Fruit fly (Drosophila melanogaster): ENCODE results near the gene nrv1.

The nrv1 gene

dm6 chr2L:6833661-6834073 is 47.0 kb upstream of the nrv1 start (continued):
- TF ChIP-seq sna (GFP tag; IDR thresholded peaks at IDR 0.05; ENCODE audit: partially characterized antibody) (peak; percentile 38; the same call in 1 of the 2 replicates), scrt (GFP tag; optimal IDR thresholded peaks at IDR 0.05) (no peak), C15 (GFP tag; IDR thresholded peaks at IDR 0.05) (no peak), grn (GFP tag; optimal IDR thresholded peaks at IDR 0.05) (peak; percentile 87), Jarid2 (GFP tag; optimal IDR thresholded peaks at IDR 0.05) (peak; percentile 63), CG8924 (tag; optimal IDR thresholded peaks at IDR 0.05) (peak; percentile 20), CoRest (tag; optimal IDR thresholded peaks at IDR 0.05) (peak; percentile 47), sens (GFP tag) (no peak), CG17829 (tag; optimal IDR thresholded peaks at IDR 0.05) (peak; percentile 1), jumu (GFP tag; optimal IDR thresholded peaks at IDR 0.05) (no peak), Kr (GFP tag; optimal IDR thresholded peaks at IDR 0.05) (no peak), Ets97D (GFP tag; optimal IDR thresholded peaks at IDR 0.05) (peak; percentile 65), stc (GFP tag; IDR thresholded peaks at IDR 0.05) (peak; percentile 52; the same call in 1 of the 2 replicates), CG13123 (GFP tag; optimal IDR thresholded peaks at IDR 0.05) (no peak), CG1603 (tag; optimal IDR thresholded peaks at IDR 0.05) (peak; percentile 19), Nf-YC (tag; optimal IDR thresholded peaks at IDR 0.05) (peak; percentile 99), NfI (GFP tag; optimal IDR thresholded peaks at IDR 0.05) (peak; percentile 17), crol (GFP tag; IDR thresholded peaks at IDR 0.05) (peak; percentile 58), oc (tag; optimal IDR thresholded peaks at IDR 0.05) (peak; percentile 61), MTF-1 (GFP tag; optimal IDR thresholded peaks at IDR 0.05; ENCODE audit: borderline replicate concordance) (peak; percentile 14), Fer2 (tag; optimal IDR thresholded peaks at IDR 0.05) (no peak), CG16779 (GFP tag; IDR thresholded peaks at IDR 0.05) (no peak), CG4328 (GFP tag; optimal IDR thresholded peaks at IDR 0.05) (peak; percentile 7), chif (GFP tag; optimal IDR thresholded peaks at IDR 0.05) (no peak), ara (GFP tag; IDR thresholded peaks at IDR 0.05) (no peak), Opbp (GFP tag; IDR thresholded peaks at IDR 0.05; ENCODE audit: partially characterized antibody) (no peak), phol (tag; optimal IDR thresholded peaks at IDR 0.05) (peak; percentile 5), MESR4 (GFP tag; optimal IDR thresholded peaks at IDR 0.05) (no peak), CG3065 (GFP tag; optimal IDR thresholded peaks at IDR 0.05) (no peak), CG15073 (GFP tag; optimal IDR thresholded peaks at IDR 0.05) (no peak), CG1602 (GFP tag; optimal IDR thresholded peaks at IDR 0.05) (no peak), kni (GFP tag; optimal IDR thresholded peaks at IDR 0.05) (peak; percentile 37), CG1832 (GFP tag; optimal IDR thresholded peaks at IDR 0.05) (peak; percentile 86), psq (GFP tag; optimal IDR thresholded peaks at IDR 0.05) (no peak), her (GFP tag; optimal IDR thresholded peaks at IDR 0.05) (no peak), CG4707 (GFP tag; optimal IDR thresholded peaks at IDR 0.05) (no peak), nmo (GFP tag; optimal IDR thresholded peaks at IDR 0.05) (peak; percentile 6), CG10274 (GFP tag; optimal IDR thresholded peaks at IDR 0.05) (no peak), HLH3B (GFP tag; IDR thresholded peaks at IDR 0.05) (no peak), ewg (GFP tag; optimal IDR thresholded peaks at IDR 0.05) (peak; percentile 5), CG12219 (GFP tag; optimal IDR thresholded peaks at IDR 0.05) (no peak), Dp (GFP tag; optimal IDR thresholded peaks at IDR 0.05) (no peak), lov (optimal IDR thresholded peaks at IDR 0.05) (no peak), lov (GFP tag; IDR thresholded peaks at IDR 0.05) (0 out of 3 replicates have a peak, but pooled peaks have one; percentile 71), Nf-YA (GFP tag; IDR thresholded peaks at IDR 0.05) (peak; percentile 96), E2f2 (GFP tag; IDR thresholded peaks at IDR 0.05) (no peak), cg (GFP tag; optimal IDR thresholded peaks at IDR 0.05) (peak; percentile 99), CG1647 (GFP tag; optimal IDR thresholded peaks at IDR 0.05) (no peak), Bdp1 (GFP tag; optimal IDR thresholded peaks at IDR 0.05) (no peak), CG10267 (tag; optimal IDR thresholded peaks at IDR 0.05) (no peak), Bgb (GFP tag; IDR thresholded peaks at IDR 0.05; ENCODE audit: partially characterized antibody) (no peak)
